Fruit fly (Drosophila melanogaster) whole organism, embryonic: ENCODE results near the gene CG34269.

Experiments
- Ada2b ChIP-seq: fragments of 200-800 bp; sonication (Bioruptor generic); IDR thresholded peaks from 2 replicates; pipeline ENCODE4 v1.3.6; 2022; ENCODE audit warnings: missing biosample characterization, missing genetic modification characterization
- Aef1 ChIP-seq: fragments of 200-800 bp; sonication (Bioruptor generic); IDR thresholded peaks from 3 replicates; pipeline ENCODE4 v1.3.6; 2022; ENCODE audit warnings: missing biosample characterization, missing genetic modification characterization
- B-H1 ChIP-seq: fragments of 200-800 bp; sonication (Bioruptor generic); IDR thresholded peaks from 3 replicates; pipeline ENCODE4 v1.3.6; 2022; ENCODE audit warnings: missing biosample characterization, missing genetic modification characterization
- BEAF-32 ChIP-seq: fragments of 200-800 bp; sonication (Bioruptor generic); optimal IDR thresholded peaks from 3 replicates; lab custom pipeline; 2017; ENCODE audit warnings: missing biosample characterization, missing genetic modification characterization, mild to moderate bottlenecking, moderate library complexity, missing genetic modification reagents
- BtbVII ChIP-seq: fragments of 200-800 bp; sonication (Bioruptor generic); optimal IDR thresholded peaks from 3 replicates; lab custom pipeline; 2017; ENCODE audit warnings: missing biosample characterization, mild to moderate bottlenecking, missing genetic modification characterization
- CG10209 ChIP-seq: fragments of 200-800 bp; sonication (Bioruptor generic); optimal IDR thresholded peaks from 3 replicates; lab custom pipeline; 2017; ENCODE audit warnings: missing biosample characterization, mild to moderate bottlenecking, missing genetic modification characterization, missing genetic modification reagents
- CG1024 ChIP-seq: fragments of 200-800 bp; sonication (Bioruptor generic); IDR thresholded peaks from 2 replicates; pipeline ENCODE4 v1.3.6; 2022; ENCODE audit warnings: missing biosample characterization, missing genetic modification characterization
- CG10267 ChIP-seq: fragments of 200-800 bp; sonication (Bioruptor generic); optimal IDR thresholded peaks from 2 replicates; lab custom pipeline; 2018; ENCODE audit warnings: missing biosample characterization, mild to moderate bottlenecking, missing genetic modification characterization, moderate library complexity
- CG10366 ChIP-seq: fragments of 200-800 bp; sonication (Bioruptor generic); IDR thresholded peaks from 2 replicates; pipeline ENCODE4 v1.3.6; 2022; ENCODE audit warnings: missing biosample characterization, missing genetic modification characterization
- CG11085 ChIP-seq: fragments of 200-800 bp; sonication (Bioruptor generic); IDR thresholded peaks from 2 replicates; pipeline ENCODE4 v1.3.6; 2022; ENCODE audit warnings: missing biosample characterization, missing genetic modification characterization
- CG11456 ChIP-seq: fragments of 200-800 bp; sonication (Bioruptor generic); IDR thresholded peaks from 3 replicates; pipeline ENCODE4 v1.3.6; 2022; ENCODE audit warnings: missing biosample characterization, missing genetic modification characterization
- CG11723 ChIP-seq: fragments of 200-800 bp; sonication (Bioruptor generic); optimal IDR thresholded peaks from 2 replicates; lab custom pipeline; 2017; ENCODE audit warnings: missing biosample characterization, mild to moderate bottlenecking, missing genetic modification characterization
- CG13287 ChIP-seq: fragments of 200-800 bp; sonication (Bioruptor generic); IDR thresholded peaks from 2 replicates; pipeline ENCODE4 v1.3.6; 2022; ENCODE audit warnings: missing biosample characterization, missing genetic modification characterization; ENCODE audit not compliant: partially characterized antibody
- CG13624 ChIP-seq: fragments of 200-800 bp; sonication (Bioruptor generic); optimal IDR thresholded peaks from 2 replicates; lab custom pipeline; 2016; ENCODE audit warnings: missing biosample characterization, missing genetic modification characterization
- CG14050 ChIP-seq: fragments of 200-800 bp; sonication (Bioruptor generic); IDR thresholded peaks from 3 replicates; pipeline ENCODE4 v1.3.6; 2022; ENCODE audit warnings: missing biosample characterization, missing genetic modification characterization
- CG15514 ChIP-seq: fragments of 200-800 bp; sonication (Bioruptor generic); optimal IDR thresholded peaks from 3 replicates; lab custom pipeline; 2017; ENCODE audit warnings: missing biosample characterization, missing genetic modification characterization, mild to moderate bottlenecking, moderate library complexity, missing genetic modification reagents
- CG15696 ChIP-seq: fragments of 200-800 bp; sonication (Bioruptor generic); optimal IDR thresholded peaks from 2 replicates; lab custom pipeline; 2019; ENCODE audit warnings: missing biosample characterization, mild to moderate bottlenecking, missing genetic modification characterization, moderate library complexity
- CG17385 ChIP-seq: fragments of 200-800 bp; sonication (Bioruptor generic); optimal IDR thresholded peaks from 3 replicates; lab custom pipeline; 2018; ENCODE audit warnings: missing biosample characterization, mild to moderate bottlenecking, missing genetic modification characterization
- CG17612 ChIP-seq: fragments of 200-800 bp; sonication (Bioruptor generic); IDR thresholded peaks from 2 replicates; pipeline ENCODE4 v1.3.6; 2022; ENCODE audit warnings: missing biosample characterization, missing genetic modification characterization
- CG18011 ChIP-seq: fragments of 200-800 bp; sonication (Bioruptor generic); optimal IDR thresholded peaks from 2 replicates; lab custom pipeline; 2017; ENCODE audit warnings: missing biosample characterization, missing genetic modification characterization, mild to moderate bottlenecking, moderate library complexity, missing genotype
- CG2116 ChIP-seq: fragments of 200-800 bp; sonication (Bioruptor generic); optimal IDR thresholded peaks from 3 replicates; lab custom pipeline; 2018; ENCODE audit warnings: missing biosample characterization, mild to moderate bottlenecking, missing genetic modification characterization
- CG31441 ChIP-seq: fragments of 200-800 bp; sonication (Bioruptor generic); IDR thresholded peaks from 2 replicates; pipeline ENCODE4 v1.3.6; 2022; ENCODE audit warnings: missing biosample characterization, missing genetic modification characterization
- CG4617 ChIP-seq: fragments of 200-800 bp; sonication (Bioruptor generic); optimal IDR thresholded peaks from 3 replicates; lab custom pipeline; 2016; ENCODE audit warnings: missing biosample characterization, missing genetic modification characterization, borderline replicate concordance
- CG6175 ChIP-seq: fragments of 200-800 bp; sonication (Bioruptor generic); IDR thresholded peaks from 3 replicates; pipeline ENCODE4 v1.3.6; 2022; ENCODE audit warnings: missing biosample characterization, missing genetic modification characterization
- CG9876 ChIP-seq: fragments of 200-800 bp; sonication (Bioruptor generic); optimal IDR thresholded peaks from 2 replicates; lab custom pipeline; 2016; ENCODE audit warnings: missing biosample characterization, missing genetic modification characterization
- Dip2 ChIP-seq: fragments of 200-800 bp; sonication (Bioruptor generic); IDR thresholded peaks from 2 replicates; pipeline ENCODE4 v1.3.6; 2022; ENCODE audit warnings: missing biosample characterization, missing genetic modification characterization
- Dip3 ChIP-seq: fragments of 200-800 bp; sonication (Bioruptor generic); optimal IDR thresholded peaks from 3 replicates; lab custom pipeline; 2016; ENCODE audit warnings: missing biosample characterization, missing genetic modification characterization
- Drgx ChIP-seq: fragments of 200-800 bp; sonication (Bioruptor generic); IDR thresholded peaks from 2 replicates; pipeline ENCODE4 v1.3.6; 2022; ENCODE audit warnings: missing biosample characterization, missing genetic modification characterization
- Gsc ChIP-seq: fragments of 200-800 bp; sonication (Bioruptor generic); IDR thresholded peaks from 2 replicates; pipeline ENCODE4 v1.3.6; 2022; ENCODE audit warnings: missing biosample characterization, missing genetic modification characterization
- Hmr ChIP-seq: fragments of 200-800 bp; sonication (Bioruptor generic); optimal IDR thresholded peaks from 3 replicates; lab custom pipeline; 2017; ENCODE audit warnings: mild to moderate bottlenecking, missing biosample characterization, missing genetic modification reagents, missing genetic modification characterization
- Scr ChIP-seq: fragments of 200-800 bp; sonication (Bioruptor generic); IDR thresholded peaks from 2 replicates; pipeline ENCODE4 v1.3.6; 2022; ENCODE audit warnings: missing biosample characterization, missing genetic modification characterization; ENCODE audit not compliant: partially characterized antibody
- Side ChIP-seq: fragments of 200-800 bp; sonication (Bioruptor generic); optimal IDR thresholded peaks from 2 replicates; lab custom pipeline; 2016; ENCODE audit warnings: missing biosample characterization, missing genetic modification characterization
- Spps ChIP-seq: fragments of 200-800 bp; sonication (Bioruptor generic); optimal IDR thresholded peaks from 2 replicates; lab custom pipeline; 2018; ENCODE audit warnings: missing biosample characterization, mild to moderate bottlenecking, missing genetic modification characterization
- Trl ChIP-seq, 3 experiments: fragments of >200 bp in 2 of 3; fragments of 200-800 bp in 1 of 3; sonication (Bioruptor generic) in 1 of 3; optimal IDR thresholded peaks; 2 replicates in 1 of 3; 3 replicates in 2 of 3; lab custom pipeline; 2016 to 2017; ENCODE audit warnings: missing biosample characterization in 1 of 3, missing genetic modification characterization in 1 of 3
- ac ChIP-seq: fragments of 200-800 bp; sonication (Bioruptor generic); optimal IDR thresholded peaks from 3 replicates; lab custom pipeline; 2017; ENCODE audit warnings: missing biosample characterization, mild to moderate bottlenecking, missing genetic modification characterization
- ato ChIP-seq: fragments of 200-800 bp; sonication (Bioruptor generic); IDR thresholded peaks from 2 replicates; pipeline ENCODE4 v1.3.6; 2022; ENCODE audit warnings: missing biosample characterization, missing genetic modification characterization; ENCODE audit not compliant: partially characterized antibody
- bowl ChIP-seq: fragments of 200-800 bp; sonication (Bioruptor generic); IDR thresholded peaks from 2 replicates; pipeline ENCODE4 v1.3.6; 2022; ENCODE audit warnings: missing biosample characterization, missing genetic modification characterization
- crol ChIP-seq: fragments of 200-800 bp; sonication (Bioruptor generic); IDR thresholded peaks from 2 replicates; pipeline ENCODE4 v1.3.6; 2022; ENCODE audit warnings: missing biosample characterization, missing genetic modification characterization
- cwo ChIP-seq: fragments of 200-800 bp; sonication (Bioruptor generic); optimal IDR thresholded peaks from 3 replicates; lab custom pipeline; 2017; ENCODE audit warnings: missing biosample characterization, missing genetic modification characterization, mild to moderate bottlenecking, moderate library complexity, missing genetic modification reagents
- her ChIP-seq: fragments of 200-800 bp; sonication (Bioruptor generic); optimal IDR thresholded peaks from 2 replicates; lab custom pipeline; 2016; ENCODE audit warnings: missing biosample characterization, missing genetic modification characterization
- ind ChIP-seq: fragments of 200-800 bp; sonication (Bioruptor generic); optimal IDR thresholded peaks from 3 replicates; lab custom pipeline; 2016; ENCODE audit warnings: missing biosample characterization, missing genetic modification characterization
- insv ChIP-seq, 2 experiments: fragments of 200-800 bp; sonication (Bioruptor generic); optimal IDR thresholded peaks; 3 replicates each; lab custom pipeline; 2016 to 2018; ENCODE audit warnings: missing biosample characterization in 2 of 2, missing genetic modification characterization in 2 of 2
- kay ChIP-seq: fragments of 200-800 bp; sonication (Bioruptor generic); optimal IDR thresholded peaks from 2 replicates; lab custom pipeline; 2016; ENCODE audit warnings: missing biosample characterization, missing genetic modification characterization
- lilli ChIP-seq: fragments of 200-800 bp; sonication (Bioruptor generic); optimal IDR thresholded peaks from 3 replicates; lab custom pipeline; 2016; ENCODE audit warnings: missing biosample characterization, missing genetic modification characterization
- nmo ChIP-seq: fragments of 200-800 bp; sonication (Bioruptor generic); optimal IDR thresholded peaks from 2 replicates; lab custom pipeline; 2018; ENCODE audit warnings: missing biosample characterization, mild to moderate bottlenecking, missing genetic modification characterization, moderate library complexity
- nom ChIP-seq: fragments of 200-800 bp; sonication (Bioruptor generic); optimal IDR thresholded peaks from 2 replicates; lab custom pipeline; 2017; ENCODE audit warnings: missing biosample characterization, missing genetic modification characterization, mild to moderate bottlenecking, moderate library complexity, missing genetic modification reagents
- ro ChIP-seq: fragments of 200-800 bp; sonication (Bioruptor generic); IDR thresholded peaks from 2 replicates; pipeline ENCODE4 v1.3.6; 2022; ENCODE audit warnings: missing biosample characterization, missing genetic modification characterization
- sens ChIP-seq: fragments of 200-800 bp; sonication (Bioruptor generic); peaks from one replicate; lab custom pipeline; 2016; ENCODE audit warnings: missing biosample characterization, missing genetic modification characterization
- seq ChIP-seq: fragments of 200-800 bp; sonication (Bioruptor generic); IDR thresholded peaks from 2 replicates; pipeline ENCODE4 v1.3.6; 2022; ENCODE audit warnings: missing biosample characterization, missing genetic modification characterization
- trh ChIP-seq: fragments of 200-800 bp; sonication (Bioruptor generic); optimal IDR thresholded peaks from 2 replicates; lab custom pipeline; 2016; ENCODE audit warnings: missing biosample characterization, missing genetic modification characterization

CG34269 gene

DNA sequence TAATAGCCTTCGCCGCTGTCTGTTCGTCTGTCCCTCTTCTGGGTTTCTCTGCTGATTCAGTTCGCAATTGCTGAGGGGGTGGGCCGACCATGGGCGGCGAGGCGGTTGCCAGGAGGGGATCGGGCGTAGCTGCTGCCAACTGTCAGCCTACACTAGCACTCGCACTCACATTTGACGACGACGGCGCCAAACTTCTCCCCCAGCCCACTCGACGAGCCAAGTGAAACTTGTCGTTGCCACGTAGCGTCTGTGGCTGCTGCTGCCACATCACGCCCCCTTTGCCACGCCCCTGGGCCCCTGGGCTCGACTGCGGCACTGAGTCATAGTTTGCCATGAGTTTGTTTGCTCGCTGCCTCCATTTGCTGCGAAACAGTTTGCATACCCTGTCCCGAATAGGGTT lies 29.2 kb downstream of the CG34269 start (continued):
- TF ChIP-seq ac (no peak), lilli (GFP tag; lab: Kevin White, UChicago) (peak; percentile 63), CG18011 (peak; percentile 10), kay (peak; percentile 18), CG17385 (GFP tag; lab: Kevin White, UChicago) (peak; percentile 38), cwo (GFP tag; lab: Kevin White, UChicago) (peak; percentile 19), Gsc (no peak), Aef1 (GFP tag; lab: Robert Waterston, UW) (0 out of 3 replicates have a peak, but pooled peaks have one; percentile 28), trh (GFP tag; lab: Kevin White, UChicago) (no peak), Dip2 (GFP tag; lab: Robert Waterston, UW) (no peak), BtbVII (peak; percentile 28), ro (0 out of 2 replicates have a peak, but pooled peaks have one; percentile 15), Drgx (GFP tag; lab: Robert Waterston, UW) (peak; percentile 84), Trl (optimal IDR thresholded peaks at IDR 0.05; lab: Kevin White, UChicago) (no peak), Trl (GFP tag; optimal IDR thresholded peaks at IDR 0.05; lab: Kevin White, UChicago) (peak; percentile 37), Ada2b (GFP tag; lab: Robert Waterston, UW) (peak; percentile 61), Dip3 (GFP tag; lab: Kevin White, UChicago) (peak; percentile 38), CG6175 (peak; percentile 82), CG14050 (GFP tag; lab: Robert Waterston, UW) (peak; percentile 39; the same call in 1 of the 3 replicates), CG2116 (GFP tag; lab: Kevin White, UChicago) (no peak), Hmr (peak; percentile 73), CG10267 (no peak), CG15696 (tag; lab: Kevin White, UChicago) (no peak), crol (GFP tag; lab: Robert Waterston, UW) (peak; percentile 44; the same call in 1 of the 2 replicates), CG13624 (no peak), CG17612 (GFP tag; lab: Robert Waterston, UW) (peak; percentile 38; the same call in 1 of the 2 replicates), CG13287 (GFP tag; lab: Robert Waterston, UW) (0 out of 2 replicates have a peak, but pooled peaks have one; percentile 8), Side (no peak), CG1024 (GFP tag; lab: Robert Waterston, UW) (0 out of 2 replicates have a peak, but pooled peaks have one; percentile 30), seq (GFP tag; lab: Robert Waterston, UW) (peak; percentile 68), bowl (GFP tag; lab: Robert Waterston, UW) (peak; percentile 43; the same call in 1 of the 2 replicates), CG9876 (GFP tag; lab: Kevin White, UChicago) (peak; percentile 2), Spps (tag; lab: Kevin White, UChicago) (no peak), CG10209 (no peak), Scr (GFP tag; lab: Robert Waterston, UW) (no peak), CG15514 (GFP tag; lab: Kevin White, UChicago) (peak; percentile 57), CG4617 (GFP tag; lab: Kevin White, UChicago) (no peak), CG11456 (GFP tag; lab: Robert Waterston, UW) (peak; percentile 76; the same call in 2 of the 3 replicates), B-H1 (GFP tag; lab: Robert Waterston, UW) (peak; percentile 39; the same call in 2 of the 3 replicates), ato (GFP tag; lab: Robert Waterston, UW) (no peak), ind (GFP tag; lab: Kevin White, UChicago) (peak; percentile 60), her (GFP tag; lab: Kevin White, UChicago) (peak; percentile 57), CG11723 (GFP tag; lab: Kevin White, UChicago) (peak; percentile 9), CG31441 (GFP tag; lab: Robert Waterston, UW) (peak; percentile 29; the same call in 1 of the 2 replicates), sens (peak; percentile 83), nmo (peak; percentile 19), BEAF-32 (GFP tag; lab: Kevin White, UChicago) (no peak), insv (GFP tag; optimal IDR thresholded peaks at IDR 0.05; lab: Kevin White, UChicago) (no peak), nom (GFP tag; lab: Kevin White, UChicago) (peak; percentile 66), CG11085 (peak; percentile 61), CG10366 (GFP tag; lab: Robert Waterston, UW) (peak; percentile 68)
